Worm (Caenorhabditis elegans): ENCODE measurements around the gene end-1.

Gene end-1

DNA sequence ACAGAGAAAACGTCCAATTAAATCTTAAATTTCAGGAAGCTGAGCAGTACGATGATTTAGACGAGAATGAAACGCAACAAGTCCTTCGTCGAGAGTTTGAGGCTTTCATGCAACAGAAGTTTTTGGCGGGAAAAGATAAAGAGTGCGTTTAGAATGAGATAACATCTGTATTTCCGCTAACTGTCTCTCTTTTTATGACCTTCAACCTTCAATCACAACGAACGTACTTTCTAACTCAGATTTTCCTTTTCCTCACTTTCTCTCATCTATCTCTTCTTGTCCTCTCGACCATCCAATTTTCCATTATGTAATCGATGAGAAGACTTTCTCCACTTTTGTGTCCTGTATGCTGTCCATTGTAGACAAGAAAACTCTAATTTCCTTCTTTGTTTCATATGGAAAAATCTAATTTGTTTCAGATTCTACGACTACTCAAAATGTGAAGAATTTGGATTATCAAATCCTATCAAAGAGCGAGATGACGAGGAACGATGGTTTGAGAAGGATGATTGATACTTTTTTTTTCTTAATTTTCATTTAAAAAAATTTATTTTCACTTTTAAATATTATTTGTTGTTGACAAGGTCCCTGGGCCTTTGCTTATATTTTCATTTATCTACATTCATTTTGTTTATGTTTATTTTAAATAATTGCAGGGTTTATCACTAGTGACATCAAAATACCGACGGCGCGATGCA lies 21.5 kb upstream of the end-1 start, which contains the start of gene sao-1:
Gene sao-1 (plus strand): TSS at position 648 of the 698 bp plus-strand sequence.
- no peak for TF ChIP-seq unc-62 (GFP tag; optimal IDR thresholded peaks at IDR 0.05)

DNA sequence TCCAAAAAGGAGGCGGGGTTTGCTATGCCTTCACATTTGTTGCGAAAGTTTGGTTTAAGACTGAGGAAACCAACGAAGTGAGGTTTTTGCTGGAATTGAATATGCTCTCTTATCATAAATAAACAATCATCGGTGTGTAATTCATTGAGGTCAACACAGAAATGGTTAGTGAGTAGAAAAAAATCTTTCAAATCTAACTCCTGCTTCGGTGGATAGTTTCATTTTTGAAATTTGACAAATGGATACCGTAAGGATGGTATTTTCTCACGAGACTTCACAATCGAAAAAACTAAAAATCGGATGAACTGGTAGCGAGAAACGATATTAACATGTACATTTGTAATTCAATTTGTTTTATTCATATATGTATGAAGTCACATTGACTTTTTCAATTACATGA lies 4.1 kb upstream of the end-1 start, which contains the start of gene eol-1:
Gene eol-1 (minus strand): TSS at position 101 of the 400 bp plus-strand sequence.
- no peak for TF ChIP-seq unc-62 (GFP tag; optimal IDR thresholded peaks at IDR 0.05)

DNA sequence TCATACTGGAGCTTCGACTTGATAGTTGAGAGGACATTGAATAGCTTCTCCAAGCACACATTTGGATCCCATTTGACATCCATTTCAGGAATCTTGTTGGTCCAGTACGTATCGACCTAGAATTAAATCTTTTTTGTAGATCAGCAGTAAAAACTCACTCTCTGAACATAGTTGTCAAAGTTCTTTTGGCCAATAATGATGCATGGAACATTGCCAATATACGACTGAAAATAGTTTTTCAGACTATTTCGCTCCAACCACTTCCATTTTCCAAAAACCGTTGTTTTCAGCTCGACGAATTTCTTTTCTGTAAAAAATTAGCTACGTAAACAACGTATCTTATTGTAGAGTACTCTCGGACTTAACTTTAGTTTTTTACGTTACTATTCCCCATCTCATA lies 3.3 kb upstream of the end-1 start:
- TF ChIP-seq unc-62 (GFP tag; optimal IDR thresholded peaks at IDR 0.05) = no peak

DNA sequence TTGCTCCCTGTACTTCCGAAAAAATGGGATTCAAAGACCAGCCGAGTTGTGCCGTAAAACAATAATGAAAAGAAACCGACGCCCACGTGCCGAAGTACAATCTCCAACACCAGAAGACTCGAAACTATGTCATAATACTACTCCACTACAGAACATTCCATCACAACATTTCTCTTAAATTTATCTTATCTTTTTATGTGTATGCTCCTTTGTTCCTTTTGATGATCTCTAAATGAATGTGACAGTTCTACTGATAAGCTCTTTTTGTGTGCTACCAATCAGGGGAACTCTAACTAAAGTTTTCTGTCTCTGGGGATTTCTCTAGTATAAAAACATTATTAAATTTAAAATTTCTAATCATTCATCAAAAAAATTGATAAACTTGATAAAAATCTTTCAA lies 1.9 kb downstream of the end-1 start:
- no peak for TF ChIP-seq unc-62 (GFP tag; optimal IDR thresholded peaks at IDR 0.05)

DNA sequence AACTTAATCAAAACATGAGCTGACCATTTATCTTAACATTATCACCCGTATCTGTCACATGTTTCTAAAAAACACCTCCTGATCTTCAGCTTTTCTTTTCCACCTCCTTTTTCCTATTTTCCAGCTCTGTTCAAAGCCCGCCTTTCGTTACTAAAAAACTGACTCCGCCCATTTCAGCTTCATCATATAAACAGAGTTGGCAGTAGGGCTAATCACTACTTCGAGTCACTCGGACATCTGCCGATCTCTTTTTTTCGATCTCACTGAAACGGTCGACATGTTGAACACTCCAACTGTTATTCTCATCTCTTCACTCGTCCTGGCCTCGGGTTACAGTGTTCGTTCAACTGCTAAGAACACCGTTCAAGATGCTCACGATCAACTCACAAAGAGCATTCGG lies 7.6 kb downstream of the end-1 start, which contains the start of gene droe-4:
Gene droe-4 (plus strand): TSS at position 172 of the 400 bp plus-strand sequence.
- TF ChIP-seq unc-62 (GFP tag; optimal IDR thresholded peaks at IDR 0.05) = no peak

DNA sequence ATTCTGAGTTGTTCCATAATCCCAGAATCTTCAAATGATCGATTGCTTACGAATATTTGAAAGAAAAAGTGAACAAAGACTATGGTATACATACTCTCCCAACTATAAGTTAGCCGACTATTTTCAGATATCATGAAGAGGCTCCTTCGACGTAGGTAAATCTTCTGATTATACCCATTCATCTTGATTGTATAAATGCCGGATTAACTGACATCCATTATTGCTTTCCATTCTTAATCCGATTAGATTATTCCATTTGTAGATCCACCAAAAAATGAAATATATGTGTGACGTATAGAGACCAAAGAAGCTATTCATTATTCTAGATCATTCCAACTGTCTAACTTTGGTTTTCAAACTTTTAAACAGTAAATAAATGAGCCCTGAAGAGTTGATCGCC lies 8.6 kb downstream of the end-1 start:
- TF ChIP-seq unc-62 (GFP tag; optimal IDR thresholded peaks at IDR 0.05) = no peak

DNA sequence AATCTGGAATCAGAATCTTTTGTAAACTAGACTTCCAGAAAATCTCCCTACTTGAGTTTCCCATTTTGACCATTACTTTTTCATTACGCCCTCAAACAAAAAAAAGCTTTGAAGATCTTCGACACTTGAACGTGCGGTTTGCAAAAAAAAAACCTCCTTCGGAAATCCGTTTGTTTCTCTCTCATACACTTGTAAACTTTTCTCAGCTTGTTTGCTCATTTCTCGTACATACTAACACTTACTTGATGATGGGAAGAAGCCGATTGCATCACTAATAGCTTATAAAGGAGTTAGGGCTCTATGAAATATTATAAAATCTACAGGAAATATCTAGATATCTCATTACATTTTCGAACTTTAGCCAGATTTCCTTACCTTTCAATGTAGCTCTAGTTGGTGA lies 17.0 kb downstream of the end-1 start:
- TF ChIP-seq unc-62 (GFP tag; optimal IDR thresholded peaks at IDR 0.05) = no peak

DNA sequence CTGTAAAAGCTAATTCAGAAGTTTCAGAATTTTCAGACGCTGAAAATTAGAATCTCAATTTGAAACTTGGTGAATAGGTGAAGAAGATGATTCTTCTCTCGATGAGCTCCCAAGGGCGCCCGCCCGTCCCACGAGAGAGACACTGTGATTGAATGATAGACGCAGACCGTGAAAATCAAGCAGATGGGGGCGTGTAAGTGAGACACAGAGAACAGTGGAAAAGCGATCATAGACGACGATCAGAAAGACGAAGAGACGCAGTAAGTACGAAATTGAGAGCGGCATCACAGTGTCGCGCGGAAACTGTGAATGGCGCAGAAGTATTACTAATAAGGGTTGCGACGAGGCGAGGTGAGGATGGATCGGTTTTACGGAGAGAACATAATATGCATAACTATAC lies 17.5 kb downstream of the end-1 start:
- TF ChIP-seq unc-62 (GFP tag; optimal IDR thresholded peaks at IDR 0.05) = no peak

DNA sequence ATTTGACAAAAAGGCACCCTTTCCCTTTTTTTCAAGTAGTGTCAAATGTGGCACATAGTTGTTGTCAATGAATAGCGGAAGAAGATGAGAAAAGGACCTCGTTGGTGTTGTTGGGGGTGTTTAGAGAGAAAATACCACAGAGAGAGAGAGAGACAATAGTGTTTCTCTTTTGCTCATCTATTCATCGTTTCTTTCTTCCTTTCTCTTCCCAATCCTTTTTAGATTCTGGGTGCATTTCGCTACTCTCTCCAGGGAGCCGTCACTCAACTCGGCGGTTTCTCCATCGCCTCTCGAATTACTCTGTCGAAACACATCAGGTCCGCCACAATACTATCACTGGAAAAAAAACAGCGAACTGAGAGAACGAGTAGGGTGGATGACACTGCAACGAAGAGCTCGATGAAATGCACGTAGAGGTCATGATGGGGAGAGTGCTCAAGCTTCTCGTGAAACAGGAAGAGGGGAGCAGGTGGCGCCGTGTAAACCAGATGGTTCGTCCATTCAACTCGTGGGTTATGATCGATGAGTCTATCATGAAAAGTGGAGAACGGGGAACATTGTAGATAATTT lies 18.7 kb downstream of the end-1 start:
- TF ChIP-seq unc-62 (GFP tag; optimal IDR thresholded peaks at IDR 0.05) = no peak

DNA sequence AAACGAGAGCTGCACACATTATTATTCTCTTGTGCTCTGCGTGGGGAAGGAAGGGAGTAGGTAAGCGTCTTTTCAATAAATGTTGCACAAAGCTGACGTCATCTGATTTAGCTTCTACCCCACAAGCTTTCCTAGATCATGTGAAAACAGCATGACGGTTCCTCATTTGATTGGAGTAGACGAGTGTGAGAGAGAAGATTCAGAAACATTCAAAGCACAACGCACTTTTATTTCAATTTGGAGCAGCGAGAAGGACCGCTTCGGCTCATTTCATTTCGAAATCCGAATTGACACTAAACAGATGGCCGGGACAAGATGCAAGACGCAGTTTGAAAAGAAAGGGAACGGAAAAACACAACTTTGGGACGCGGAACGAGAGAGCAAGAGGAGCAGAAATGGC lies 19.4 kb downstream of the end-1 start:
- TF ChIP-seq unc-62 (GFP tag; optimal IDR thresholded peaks at IDR 0.05) = no peak

DNA sequence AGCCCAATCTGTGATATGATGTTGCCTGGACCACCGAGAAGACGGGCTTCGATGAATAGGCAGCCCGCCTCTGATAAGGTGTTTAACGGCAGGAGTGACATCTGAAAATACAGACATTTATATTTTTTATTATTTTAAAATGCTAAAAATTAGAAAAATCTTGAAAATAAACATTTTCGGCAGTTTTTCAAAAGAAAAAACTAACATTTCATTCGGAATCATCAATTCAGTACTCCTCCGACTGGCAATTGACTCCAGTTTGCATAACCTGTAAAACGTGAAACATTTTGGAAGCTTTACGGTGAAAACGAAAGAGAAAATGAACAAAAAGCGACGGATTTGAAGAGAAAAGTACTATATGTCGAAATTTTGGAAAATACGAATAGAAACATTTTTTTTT lies 20.9 kb downstream of the end-1 start, which contains the start of gene ric-7:
Gene ric-7 (minus strand): TSS at position 101 of the 400 bp plus-strand sequence.
- no peak for TF ChIP-seq unc-62 (GFP tag; optimal IDR thresholded peaks at IDR 0.05)

DNA sequence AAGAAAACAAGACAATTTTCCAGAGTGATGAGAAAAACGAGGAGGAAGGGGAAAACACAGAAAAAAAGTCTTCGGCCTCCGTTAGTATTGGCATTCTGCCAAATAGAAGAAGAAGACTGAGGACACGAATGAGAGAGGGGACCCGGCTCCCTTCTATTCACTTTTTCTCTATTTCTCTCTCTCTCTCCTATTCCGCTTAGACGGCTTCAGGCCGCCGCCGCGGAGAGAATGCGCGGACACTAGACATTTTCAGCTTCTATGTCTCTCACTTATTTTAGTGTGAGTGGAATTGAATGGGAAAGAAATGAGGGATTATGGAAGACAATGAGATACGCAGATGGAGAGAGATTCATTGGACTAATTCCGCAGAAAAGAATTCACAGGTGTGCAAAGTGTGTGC lies 21.9 kb downstream of the end-1 start:
- TF ChIP-seq unc-62 (GFP tag; optimal IDR thresholded peaks at IDR 0.05) = no peak

DNA sequence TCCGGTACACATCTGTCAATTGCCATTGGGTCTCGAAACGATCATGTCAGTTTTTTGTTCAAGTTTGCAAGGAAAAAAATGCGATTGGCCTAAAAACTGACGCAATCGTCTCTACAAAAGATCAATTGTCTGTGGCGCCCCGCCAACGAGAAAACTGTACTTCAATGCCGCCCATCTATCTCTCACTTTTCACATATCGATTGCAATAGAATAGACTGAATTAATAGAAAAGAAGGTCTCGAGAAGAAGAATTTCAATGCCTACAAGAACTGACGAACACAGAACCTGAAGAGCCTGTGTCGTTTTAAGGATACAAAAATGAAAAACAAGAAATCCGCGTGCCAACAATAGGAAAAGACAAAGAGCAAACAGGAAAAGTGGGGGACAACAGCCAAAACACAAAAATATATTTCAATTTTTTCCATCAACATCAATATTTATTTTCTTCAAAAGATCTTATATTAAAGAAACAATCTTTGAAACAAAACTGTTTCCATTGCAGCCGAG lies 23.5 kb downstream of the end-1 start:
- TF ChIP-seq unc-62 (GFP tag; optimal IDR thresholded peaks at IDR 0.05) = no peak

DNA sequence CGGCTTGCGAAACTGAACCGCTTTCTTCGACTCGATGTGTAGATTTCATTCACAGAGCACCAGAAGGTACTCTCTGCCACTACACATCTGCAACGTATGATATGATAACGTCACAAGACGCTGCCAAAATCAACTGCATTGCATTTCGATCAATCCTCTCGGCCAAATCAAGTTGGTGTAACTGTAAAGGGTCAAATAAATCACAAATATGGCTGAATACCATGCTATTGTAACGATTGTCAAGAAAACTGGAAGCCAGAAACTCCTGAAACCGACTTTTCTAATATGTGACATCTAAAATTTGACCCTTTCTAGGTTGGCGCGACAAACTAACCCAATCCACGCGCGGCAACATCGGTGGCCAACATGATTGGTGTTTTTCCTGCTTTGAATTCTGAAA lies 25.1 kb downstream of the end-1 start:
- TF ChIP-seq unc-62 (GFP tag; optimal IDR thresholded peaks at IDR 0.05) = no peak

DNA sequence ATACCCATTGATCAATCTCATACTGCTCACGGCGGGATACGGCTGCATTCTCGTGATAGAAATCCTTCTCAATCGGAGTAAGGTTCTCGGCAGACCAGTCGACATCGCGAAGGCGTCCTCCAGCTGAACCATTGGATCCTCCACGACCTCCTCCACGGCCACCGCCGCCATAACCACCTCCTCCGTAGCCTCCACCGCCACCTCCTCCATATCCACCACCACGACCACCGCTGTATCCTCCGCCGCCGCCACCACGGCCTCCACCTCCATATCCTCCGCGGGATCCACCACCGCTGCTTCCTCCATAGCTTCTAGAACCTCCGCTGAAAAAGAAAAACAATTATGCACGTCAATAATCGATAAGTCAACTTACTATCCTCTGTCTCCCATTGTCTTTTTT lies 26.5 kb downstream of the end-1 start:
- TF ChIP-seq unc-62 (GFP tag; optimal IDR thresholded peaks at IDR 0.05) = no peak

DNA sequence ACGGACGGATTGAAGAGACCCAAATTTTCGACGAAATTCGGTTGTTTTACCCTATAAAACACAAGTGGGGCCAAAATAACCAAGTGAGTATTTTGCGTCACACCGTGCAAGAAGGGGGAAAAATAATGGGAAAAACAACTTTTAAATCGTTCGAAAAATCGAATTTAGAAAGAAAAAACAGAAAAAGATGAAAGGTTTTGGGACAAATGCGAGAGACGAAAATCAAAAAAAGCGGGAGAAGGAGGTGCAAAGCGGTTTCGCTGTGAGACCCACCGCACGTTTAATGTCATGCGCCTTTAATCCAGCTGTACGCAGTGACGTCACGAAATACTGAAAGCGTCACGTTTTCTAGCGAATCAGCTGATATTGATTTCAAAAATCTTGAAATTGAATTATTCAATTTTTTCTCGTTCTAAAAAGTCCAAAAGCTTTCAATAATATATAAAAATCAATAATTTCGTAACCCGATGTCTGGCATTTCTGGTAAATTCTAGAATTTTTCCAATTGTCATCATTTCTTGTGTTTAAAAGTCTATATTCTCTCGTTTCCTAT lies 27.1 kb downstream of the end-1 start, which contains the start of the genes ddx-17 and aip-1:
Gene ddx-17 (minus strand): TSS at position 51 of the 553 bp plus-strand sequence.
Gene aip-1 (plus strand): TSS at position 332 of the 553 bp plus-strand sequence.
- no peak for TF ChIP-seq unc-62 (GFP tag; optimal IDR thresholded peaks at IDR 0.05)

DNA sequence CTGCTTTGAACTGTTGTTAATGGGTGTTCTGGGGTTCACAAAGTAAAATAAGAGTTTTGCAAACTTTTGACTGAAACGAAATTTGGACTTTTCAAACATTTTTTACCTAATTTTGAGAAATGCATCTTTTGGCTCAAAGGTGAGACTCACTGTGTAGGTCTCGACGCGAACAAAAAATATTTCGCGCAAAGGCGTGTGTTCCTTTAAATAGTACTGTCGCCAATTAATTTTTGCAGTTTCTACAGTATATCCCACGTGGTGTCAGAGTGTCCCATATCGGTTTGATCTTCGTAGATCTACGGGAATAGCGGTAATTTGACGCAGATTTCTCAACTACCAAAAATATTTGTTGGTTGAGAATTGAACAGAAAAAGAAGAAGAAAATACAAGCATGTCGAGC lies 28.7 kb downstream of the end-1 start:
- no peak for TF ChIP-seq unc-62 (GFP tag; optimal IDR thresholded peaks at IDR 0.05)

Measured in whole organism, dauer.